Fruit fly (Drosophila melanogaster) S2 (cell line): ENCODE measurements around the gene CG12091.

Experiments
- CG8478 ChIP-seq: fragments of >200 bp; optimal IDR thresholded peaks from 2 replicates; lab custom pipeline; 2018
- CTCF ChIP-seq, 2 experiments: fragments of >200 bp; optimal IDR thresholded peaks; 2 replicates each; lab custom pipeline; 2018

DNA sequence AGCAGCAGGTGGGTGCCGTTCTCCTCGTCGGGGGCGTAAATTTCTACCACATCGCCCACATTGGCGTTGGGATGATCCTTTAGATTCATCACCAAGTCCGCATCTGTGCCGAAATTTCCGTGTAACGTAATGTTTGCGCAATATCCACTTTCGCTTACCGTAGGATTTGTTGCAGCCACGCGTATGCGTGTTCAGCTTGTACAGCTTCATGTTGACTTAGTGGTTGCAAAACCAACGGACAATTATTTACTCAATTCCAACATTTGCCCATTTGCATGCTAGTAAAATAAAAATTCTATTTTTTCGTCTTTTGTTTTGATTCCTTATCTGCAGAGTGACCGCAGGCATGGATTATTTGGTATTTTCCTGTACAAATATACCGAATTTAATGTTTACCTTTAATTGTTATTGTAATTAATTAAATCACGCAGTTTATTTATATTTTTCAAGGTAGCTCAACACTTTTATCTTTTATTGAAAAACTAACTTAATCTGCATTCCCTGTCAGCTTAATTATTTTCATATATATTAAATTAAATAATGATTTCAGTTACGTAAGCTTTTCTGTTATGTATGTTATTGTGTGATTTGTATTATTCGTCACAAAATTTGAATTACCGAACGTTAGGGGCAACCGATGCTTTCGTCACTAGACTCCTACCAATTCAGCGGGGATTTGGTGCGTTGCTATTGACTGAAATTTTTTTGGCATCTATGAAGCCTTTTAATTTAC lies 2.8 kb downstream of the CG12091 start, which contains the start of gene Iml1:
- TF ChIP-seq CG8478 (lab: Kevin White, UChicago) (no peak), CTCF (optimal IDR thresholded peaks at IDR 0.05; lab: Kevin White, UChicago) (no peak)
